Worm (Caenorhabditis elegans): Measurements from ENCODE around the gene sna-2.

DNA sequence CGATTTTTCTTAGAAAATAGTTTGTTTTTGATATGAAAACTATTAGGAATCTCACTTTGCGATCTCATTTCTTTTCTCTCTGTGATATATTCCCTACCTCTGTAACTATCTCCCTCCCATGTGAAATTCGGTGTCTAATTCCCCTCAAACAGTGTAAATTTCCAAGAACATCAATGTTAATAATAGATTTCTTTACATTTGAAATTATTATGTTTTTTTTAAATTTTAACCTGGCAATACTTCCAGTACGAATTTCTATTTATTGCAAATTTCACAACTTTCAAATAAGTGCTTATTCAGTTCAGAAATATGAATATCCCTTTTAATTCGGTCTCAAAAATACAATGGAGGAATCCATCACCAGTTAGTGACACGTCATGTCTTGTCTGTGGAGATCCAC is 49.1 kb downstream of the sna-2 start, which contains the start of gene nhr-100:
- TF ChIP-seq ztf-11 (tag; optimal IDR thresholded peaks at IDR 0.05) (no peak), zag-1 (tag; optimal IDR thresholded peaks at IDR 0.05) (no peak), ceh-82 (tag; optimal IDR thresholded peaks at IDR 0.05) (no peak), lin-39 (tag; optimal IDR thresholded peaks at IDR 0.05) (no peak), ztf-4 (tag; optimal IDR thresholded peaks at IDR 0.05) (no peak), snpc-4 (tag; optimal IDR thresholded peaks at IDR 0.05) (no peak), lin-15B (tag; optimal IDR thresholded peaks at IDR 0.05) (no peak), nhr-43 (tag; optimal IDR thresholded peaks at IDR 0.05; ENCODE audit: poor library complexity, severe bottlenecking) (no peak), ceh-9 (tag; optimal IDR thresholded peaks at IDR 0.05) (no peak), nhr-12 (tag; optimal IDR thresholded peaks at IDR 0.05) (no peak), fkh-10 (GFP tag; optimal IDR thresholded peaks at IDR 0.05) (no peak), skn-1 (tag; optimal IDR thresholded peaks at IDR 0.05) (no peak), ZK546.5 (tag; optimal IDR thresholded peaks at IDR 0.05) (no peak), unc-39 (tag; optimal IDR thresholded peaks at IDR 0.05) (no peak)

Data from whole organism, L3 larva.